Worm (Caenorhabditis elegans): ENCODE measurements around the gene Y43F8B.1.

Y43F8B.1 gene

DNA sequence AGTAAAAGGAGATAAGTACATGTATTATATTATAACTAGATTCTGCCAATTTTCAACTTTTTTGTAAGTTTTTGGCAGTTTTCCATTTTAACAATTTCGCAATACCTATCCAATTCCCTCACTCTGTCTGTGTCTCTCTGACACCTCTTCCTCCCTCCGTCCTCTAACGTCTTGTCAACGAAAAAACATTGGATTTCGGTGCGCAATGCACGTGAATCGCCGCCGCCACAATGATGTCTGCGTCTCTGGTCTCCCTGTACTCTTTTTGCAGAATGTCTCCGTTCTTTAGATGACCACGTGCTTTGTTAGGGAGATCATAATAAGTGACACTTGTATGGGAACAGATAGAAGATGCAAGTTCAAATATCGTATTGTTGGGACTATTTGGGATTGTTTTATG lies 16.8 kb downstream of the Y43F8B.1 start:
- TF ChIP-seq nhr-12 (tag; optimal IDR thresholded peaks at IDR 0.05) (peak; percentile 27), ceh-43 (GFP tag; optimal IDR thresholded peaks at IDR 0.05) (no peak), unc-120 (tag; optimal IDR thresholded peaks at IDR 0.05; ENCODE audit: poor library complexity, severe bottlenecking) (no peak), hlh-1 (tag; optimal IDR thresholded peaks at IDR 0.05) (no peak), unc-62 (GFP tag; optimal IDR thresholded peaks at IDR 0.05) (peak; percentile 98), nhr-76 (tag; optimal IDR thresholded peaks at IDR 0.05) (no peak), drap-1 (GFP tag; optimal IDR thresholded peaks at IDR 0.05) (peak; percentile 29), ces-1 (GFP tag; optimal IDR thresholded peaks at IDR 0.05) (peak; percentile 58), ceh-83 (GFP tag; optimal IDR thresholded peaks at IDR 0.05) (no peak), ztf-11 (tag; optimal IDR thresholded peaks at IDR 0.05) (no peak), snpc-4 (tag; optimal IDR thresholded peaks at IDR 0.05) (no peak), lsy-2 (tag; optimal IDR thresholded peaks at IDR 0.05) (peak; percentile 56), lin-32 (GFP tag; optimal IDR thresholded peaks at IDR 0.05) (no peak), unc-39 (tag; optimal IDR thresholded peaks at IDR 0.05) (peak; percentile 99), ceh-39 (tag; optimal IDR thresholded peaks at IDR 0.05) (peak; percentile 77), nhr-2 (tag; optimal IDR thresholded peaks at IDR 0.05) (peak; percentile 85), flh-1 (GFP tag; optimal IDR thresholded peaks at IDR 0.05) (no peak), cnd-1 (tag; optimal IDR thresholded peaks at IDR 0.05) (no peak), zip-8 (tag; optimal IDR thresholded peaks at IDR 0.05) (no peak), nhr-28 (tag; optimal IDR thresholded peaks at IDR 0.05) (no peak), lin-13 (tag; optimal IDR thresholded peaks at IDR 0.05) (no peak), mep-1 (tag; optimal IDR thresholded peaks at IDR 0.05) (peak; percentile 35), blmp-1 (tag; optimal IDR thresholded peaks at IDR 0.05) (no peak), bed-3 (GFP tag; optimal IDR thresholded peaks at IDR 0.05) (no peak), mab-5 (tag; optimal IDR thresholded peaks at IDR 0.05) (no peak), sem-2 (GFP tag; optimal IDR thresholded peaks at IDR 0.05) (no peak), mls-2 (tag; optimal IDR thresholded peaks at IDR 0.05) (peak; percentile 61), tbx-8 (GFP tag; optimal IDR thresholded peaks at IDR 0.05) (peak; percentile 33), pha-4 (tag; optimal IDR thresholded peaks at IDR 0.05) (peak; percentile 21), sptf-1 (tag; optimal IDR thresholded peaks at IDR 0.05) (no peak), elt-3 (tag; optimal IDR thresholded peaks at IDR 0.05) (peak; percentile 87), ham-2 (GFP tag; optimal IDR thresholded peaks at IDR 0.05) (no peak), M03D4.4 (tag; optimal IDR thresholded peaks at IDR 0.05) (no peak), elt-1 (tag; optimal IDR thresholded peaks at IDR 0.05; ENCODE audit: borderline replicate concordance, insufficient read depth) (no peak), nhr-237 (tag; optimal IDR thresholded peaks at IDR 0.05) (peak; percentile 80)

DNA sequence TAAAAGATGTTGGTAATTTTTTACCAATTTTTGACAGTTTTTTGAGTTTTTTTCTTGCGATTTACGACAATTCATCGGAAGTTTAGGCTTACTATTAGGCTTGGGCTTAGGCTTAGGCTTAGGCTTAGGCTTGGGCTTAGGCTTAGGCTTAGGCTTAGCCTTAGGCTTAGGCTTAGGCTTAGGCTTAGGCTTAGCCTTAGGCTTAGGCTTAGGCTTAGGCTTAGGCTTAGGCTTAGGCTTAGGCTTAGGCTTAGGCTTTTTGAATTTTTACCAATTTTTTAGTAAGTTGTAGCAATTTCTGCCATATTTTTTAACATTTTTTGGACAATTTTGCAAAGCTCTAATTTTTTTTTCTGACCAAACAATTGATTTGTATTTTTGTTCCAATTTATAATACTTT lies 17.5 kb downstream of the Y43F8B.1 start:
- TF ChIP-seq ham-2 (GFP tag; optimal IDR thresholded peaks at IDR 0.05), result peak; percentile 17

DNA sequence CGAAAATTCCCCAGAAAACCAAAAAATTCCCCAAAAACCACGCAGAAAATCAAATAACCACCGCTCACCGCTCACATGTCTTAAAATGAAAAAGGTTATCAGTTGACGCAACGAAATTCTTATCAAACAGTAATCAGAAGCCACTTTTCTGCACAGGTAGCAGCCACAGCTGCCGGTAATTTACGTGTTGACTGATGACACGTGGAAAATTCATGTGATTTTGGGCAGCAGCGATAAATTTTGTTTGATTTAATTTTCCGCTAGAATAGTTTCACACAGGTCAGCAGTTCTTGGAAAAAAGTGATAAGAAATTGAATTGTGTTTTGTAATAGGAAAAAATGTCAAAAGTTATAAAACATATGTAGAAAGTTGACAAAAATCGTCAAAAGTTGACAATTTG lies 18.4 kb downstream of the Y43F8B.1 start:
- TF ChIP-seq unc-120 (tag; optimal IDR thresholded peaks at IDR 0.05; ENCODE audit: poor library complexity, severe bottlenecking), result no peak
- no peak for TF ChIP-seq ceh-83 (GFP tag; optimal IDR thresholded peaks at IDR 0.05)
- TF ChIP-seq hlh-1 (tag; optimal IDR thresholded peaks at IDR 0.05), result no peak

DNA sequence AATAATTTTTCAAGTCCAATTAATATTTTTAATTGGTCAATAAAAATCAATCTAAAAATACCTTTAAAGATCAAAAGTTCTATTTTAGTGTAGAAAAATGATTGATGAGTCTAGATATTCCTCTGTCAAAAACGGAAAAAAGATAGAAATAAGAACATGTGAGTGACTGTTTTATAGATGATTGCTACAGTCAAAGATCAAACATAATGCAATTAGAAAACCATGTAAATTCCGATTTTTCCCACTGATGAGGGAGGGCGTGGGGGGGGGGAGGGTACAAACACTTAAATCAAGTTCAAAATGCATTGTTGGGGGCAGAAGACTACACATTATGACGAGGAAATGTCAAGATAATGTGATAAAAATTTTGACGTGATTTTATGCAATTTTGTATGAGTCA lies 19.8 kb downstream of the Y43F8B.1 start:
- TF ChIP-seq drap-1 (GFP tag; optimal IDR thresholded peaks at IDR 0.05) (no peak), lin-32 (GFP tag; optimal IDR thresholded peaks at IDR 0.05) (no peak), blmp-1 (tag; optimal IDR thresholded peaks at IDR 0.05) (no peak), snpc-4 (tag; optimal IDR thresholded peaks at IDR 0.05) (no peak), cnd-1 (tag; optimal IDR thresholded peaks at IDR 0.05) (no peak), ceh-43 (GFP tag; optimal IDR thresholded peaks at IDR 0.05) (no peak), hlh-1 (tag; optimal IDR thresholded peaks at IDR 0.05) (no peak), nhr-28 (tag; optimal IDR thresholded peaks at IDR 0.05) (no peak), ceh-39 (tag; optimal IDR thresholded peaks at IDR 0.05) (no peak), unc-120 (tag; optimal IDR thresholded peaks at IDR 0.05; ENCODE audit: poor library complexity, severe bottlenecking) (no peak), mep-1 (tag; optimal IDR thresholded peaks at IDR 0.05) (no peak)

Data from whole organism, mixed stage, embryonic.